Fruit fly (Drosophila melanogaster): ENCODE measurements around the gene spn-D.

spn-D gene

dm6 chr3R:27150685-27151515 lies 14.6 kb upstream of the spn-D start, which contains the start of gene CG6051 (continued):
- TF ChIP-seq pzg (GFP tag; optimal IDR thresholded peaks at IDR 0.05) = peak; percentile 53
- no peak for TF ChIP-seq CG6689 (GFP tag; IDR thresholded peaks at IDR 0.05)
- no peak for TF ChIP-seq Lhr (GFP tag; optimal IDR thresholded peaks at IDR 0.05)
- TF ChIP-seq sqz (GFP tag; optimal IDR thresholded peaks at IDR 0.05) = peak; percentile 95
- TF ChIP-seq CG3847 (GFP tag; IDR thresholded peaks at IDR 0.05) = no peak
- no peak for TF ChIP-seq unc-4 (GFP tag; IDR thresholded peaks at IDR 0.05; ENCODE audit: partially characterized antibody)
- no peak for TF ChIP-seq amos (GFP tag; IDR thresholded peaks at IDR 0.05; ENCODE audit: partially characterized antibody)
- TF ChIP-seq CG17328 (GFP tag; IDR thresholded peaks at IDR 0.05) = no peak
- no peak for TF ChIP-seq ara (GFP tag; IDR thresholded peaks at IDR 0.05)
- no peak for TF ChIP-seq croc (GFP tag; conservative IDR thresholded peaks at IDR 0.05)
- TF ChIP-seq CoRest (tag; optimal IDR thresholded peaks at IDR 0.05) = peak; percentile 63
- TF ChIP-seq CG14050 (GFP tag; IDR thresholded peaks at IDR 0.05) = no peak
- TF ChIP-seq Six4 (GFP tag; optimal IDR thresholded peaks at IDR 0.05) = peak; percentile 39
- no peak for TF ChIP-seq CG12744 (GFP tag; optimal IDR thresholded peaks at IDR 0.05)
- TF ChIP-seq CG30020 (tag; optimal IDR thresholded peaks at IDR 0.05) = peak; percentile 84
- peak; percentile 28 for TF ChIP-seq CG2116 (GFP tag; optimal IDR thresholded peaks at IDR 0.05)
- TF ChIP-seq Bdp1 (GFP tag; optimal IDR thresholded peaks at IDR 0.05) = peak; percentile 31
- peak; percentile 53 for TF ChIP-seq Ets97D (GFP tag; optimal IDR thresholded peaks at IDR 0.05)
- no peak for TF ChIP-seq CG4404 (GFP tag; IDR thresholded peaks at IDR 0.05)
- TF ChIP-seq CG6813 (GFP tag; optimal IDR thresholded peaks at IDR 0.05) = peak; percentile 4
- no peak for TF ChIP-seq Mad (GFP tag; optimal IDR thresholded peaks at IDR 0.05)
- TF ChIP-seq CG10959 (GFP tag; IDR thresholded peaks at IDR 0.05) = no peak
- TF ChIP-seq ro (GFP tag; IDR thresholded peaks at IDR 0.05) = no peak
- TF ChIP-seq CG9437 (GFP tag; optimal IDR thresholded peaks at IDR 0.05) = peak; percentile 44
- TF ChIP-seq bigmax (GFP tag; optimal IDR thresholded peaks at IDR 0.05) = no peak
- TF ChIP-seq toy (GFP tag; IDR thresholded peaks at IDR 0.05) = no peak
- TF ChIP-seq CG9727 (GFP tag; optimal IDR thresholded peaks at IDR 0.05) = peak; percentile 30
- no peak for TF ChIP-seq hb (GFP tag; IDR thresholded peaks at IDR 0.05; ENCODE audit: partially characterized antibody)
- TF ChIP-seq CG10209 (GFP tag; optimal IDR thresholded peaks at IDR 0.05) = peak; percentile 51
- TF ChIP-seq HLHmδ (GFP tag; optimal IDR thresholded peaks at IDR 0.05) = no peak
- TF ChIP-seq Fer1 (GFP tag; optimal IDR thresholded peaks at IDR 0.05) = peak; percentile 70
- peak; percentile 82 for TF ChIP-seq CG14710 (tag; optimal IDR thresholded peaks at IDR 0.05)
- peak; percentile 35 for TF ChIP-seq CHES-1-like (GFP tag; optimal IDR thresholded peaks at IDR 0.05)
- no peak for TF ChIP-seq ci (GFP tag; IDR thresholded peaks at IDR 0.05)
- peak; percentile 66 for TF ChIP-seq NC2β (GFP tag; optimal IDR thresholded peaks at IDR 0.05)
- no peak for TF ChIP-seq CG10147 (GFP tag; optimal IDR thresholded peaks at IDR 0.05)
- TF ChIP-seq Sin3A (optimal IDR thresholded peaks at IDR 0.05) = no peak
- TF ChIP-seq Hmx (GFP tag; optimal IDR thresholded peaks at IDR 0.05) = no peak
- TF ChIP-seq CG6683 (GFP tag; optimal IDR thresholded peaks at IDR 0.05) = no peak
- no peak for TF ChIP-seq bbx (GFP tag; IDR thresholded peaks at IDR 0.05; ENCODE audit: partially characterized antibody)
- no peak for TF ChIP-seq CG11247 (GFP tag; IDR thresholded peaks at IDR 0.05)
- peak; percentile 25 for TF ChIP-seq stwl (tag; optimal IDR thresholded peaks at IDR 0.05)
- peak; percentile 35 for TF ChIP-seq CG7928 (GFP tag; optimal IDR thresholded peaks at IDR 0.05)
- TF ChIP-seq C15 (GFP tag; IDR thresholded peaks at IDR 0.05) = no peak
- TF ChIP-seq CG15696 (tag; optimal IDR thresholded peaks at IDR 0.05) = peak; percentile 21
- TF ChIP-seq Dp (GFP tag; optimal IDR thresholded peaks at IDR 0.05) = no peak
- no peak for TF ChIP-seq ewg (GFP tag; optimal IDR thresholded peaks at IDR 0.05)
- peak; percentile 77 for TF ChIP-seq gem (tag; optimal IDR thresholded peaks at IDR 0.05)
- peak in 1 of 2 experiments; percentile 13 for TF ChIP-seq Hr78 (GFP tag; optimal IDR thresholded peaks at IDR 0.05)

Measured in whole organism, embryonic.